Fruit fly (Drosophila melanogaster): Measurements from ENCODE around the gene CG11786.

CG11786 gene

dm6 chr3R:25069569-25069968 lies 23.4 kb downstream of the CG11786 start, which contains the start of the genes Stt3B and CG11839 (continued):
- TF ChIP-seq corto (GFP tag; optimal IDR thresholded peaks at IDR 0.05): no peak
- no peak for TF ChIP-seq NfI (GFP tag; optimal IDR thresholded peaks at IDR 0.05)
- no peak for TF ChIP-seq ewg (GFP tag; optimal IDR thresholded peaks at IDR 0.05)
- peak; percentile 94 for TF ChIP-seq Doc3 (GFP tag; IDR thresholded peaks at IDR 0.05; ENCODE audit: partially characterized antibody)
- no peak for TF ChIP-seq Adf1 (GFP tag; IDR thresholded peaks at IDR 0.05)
- TF ChIP-seq ATbp (GFP tag; optimal IDR thresholded peaks at IDR 0.05): no peak
- no peak for TF ChIP-seq Asciz (GFP tag; optimal IDR thresholded peaks at IDR 0.05)
- TF ChIP-seq sens-2 (GFP tag; IDR thresholded peaks at IDR 0.05): no peak
- TF ChIP-seq ERR (GFP tag; optimal IDR thresholded peaks at IDR 0.05): peak; percentile 59
- TF ChIP-seq vnd (GFP tag; IDR thresholded peaks at IDR 0.05; ENCODE audit: partially characterized antibody): peak; percentile 90
- TF ChIP-seq CG13424 (tag; optimal IDR thresholded peaks at IDR 0.05): peak; percentile 77
- TF ChIP-seq Dip3 (GFP tag; optimal IDR thresholded peaks at IDR 0.05): peak; percentile 84
- no peak for TF ChIP-seq NK7.1 (GFP tag; optimal IDR thresholded peaks at IDR 0.05)
- TF ChIP-seq sisA (GFP tag; IDR thresholded peaks at IDR 0.05): no peak
- TF ChIP-seq her (GFP tag; optimal IDR thresholded peaks at IDR 0.05): peak; percentile 62
- TF ChIP-seq Lim3 (GFP tag; IDR thresholded peaks at IDR 0.05): no peak
- TF ChIP-seq pita (GFP tag; optimal IDR thresholded peaks at IDR 0.05): no peak
- peak; percentile 58 for TF ChIP-seq CG15696 (tag; optimal IDR thresholded peaks at IDR 0.05)
- no peak for TF ChIP-seq lov (optimal IDR thresholded peaks at IDR 0.05)
- no peak for TF ChIP-seq lov (GFP tag; IDR thresholded peaks at IDR 0.05)
- no peak for TF ChIP-seq gem (tag; optimal IDR thresholded peaks at IDR 0.05)
- TF ChIP-seq lbe (GFP tag; optimal IDR thresholded peaks at IDR 0.05): peak; percentile 73
- peak; percentile 96 for TF ChIP-seq MBD-R2 (GFP tag; IDR thresholded peaks at IDR 0.05)
- TF ChIP-seq nerfin-1 (tag; optimal IDR thresholded peaks at IDR 0.05): peak; percentile 72
- TF ChIP-seq Ptx1 (GFP tag; IDR thresholded peaks at IDR 0.05): no peak; the same call in 1 of the 2 replicates
- peak; percentile 42 for TF ChIP-seq psq (GFP tag; optimal IDR thresholded peaks at IDR 0.05)
- TF ChIP-seq z (GFP tag; IDR thresholded peaks at IDR 0.05): no peak
- peak; percentile 69 for TF ChIP-seq maf-S (GFP tag; optimal IDR thresholded peaks at IDR 0.05)
- peak; percentile 66 for TF ChIP-seq CG4820 (GFP tag; optimal IDR thresholded peaks at IDR 0.05)
- peak; percentile 85 for TF ChIP-seq pho (GFP tag; optimal IDR thresholded peaks at IDR 0.05)
- no peak for TF ChIP-seq Awh (GFP tag; IDR thresholded peaks at IDR 0.05)
- no peak for TF ChIP-seq fd102C (GFP tag; optimal IDR thresholded peaks at IDR 0.05)
- peak; percentile 97 for TF ChIP-seq BEAF-32 (GFP tag; optimal IDR thresholded peaks at IDR 0.05)
- TF ChIP-seq aop (GFP tag; IDR thresholded peaks at IDR 0.05): no peak
- peak; percentile 37 for TF ChIP-seq Nf-YB (GFP tag; optimal IDR thresholded peaks at IDR 0.05)
- TF ChIP-seq CG11696 (GFP tag; IDR thresholded peaks at IDR 0.05): no peak
- TF ChIP-seq CG34224 (GFP tag; IDR thresholded peaks at IDR 0.05; ENCODE audit: partially characterized antibody): peak; percentile 93
- no peak for TF ChIP-seq CG17802 (tag; optimal IDR thresholded peaks at IDR 0.05)
- no peak for TF ChIP-seq CG11723 (GFP tag; optimal IDR thresholded peaks at IDR 0.05)
- TF ChIP-seq CG3838 (GFP tag; optimal IDR thresholded peaks at IDR 0.05): no peak
- no peak for TF ChIP-seq CG11504 (tag; optimal IDR thresholded peaks at IDR 0.05)
- TF ChIP-seq nerfin-2 (GFP tag; IDR thresholded peaks at IDR 0.05; ENCODE audit: partially characterized antibody): peak; percentile 70; the same call in 1 of the 2 replicates
- no peak for TF ChIP-seq D19A (tag; optimal IDR thresholded peaks at IDR 0.05)
- TF ChIP-seq nom (GFP tag; optimal IDR thresholded peaks at IDR 0.05): peak; percentile 24
- peak; percentile 70 for TF ChIP-seq CG7372 (GFP tag; IDR thresholded peaks at IDR 0.05)
- peak; percentile 54 for TF ChIP-seq slp2 (GFP tag; optimal IDR thresholded peaks at IDR 0.05)
- no peak for TF ChIP-seq usp (GFP tag; optimal IDR thresholded peaks at IDR 0.05)
- peak; percentile 78 for TF ChIP-seq tx (GFP tag; optimal IDR thresholded peaks at IDR 0.05)
- peak; percentile 77 for TF ChIP-seq pnt (GFP tag; optimal IDR thresholded peaks at IDR 0.05)
- no peak for TF ChIP-seq H15 (GFP tag; IDR thresholded peaks at IDR 0.05)
- peak; percentile 96 for TF ChIP-seq knrl (GFP tag; IDR thresholded peaks at IDR 0.05; ENCODE audit: partially characterized antibody)

Measured in whole organism, embryonic.